Fruit fly (Drosophila melanogaster) Kc167 (cell line): ENCODE results near the gene Or94b.

Experiments used
- Sin3A ChIP-seq: fragments of >200 bp; optimal IDR thresholded peaks from 2 replicates; lab custom pipeline; 2018; ENCODE audit warnings: missing external identifiers
- insv ChIP-seq: fragments of >200 bp; optimal IDR thresholded peaks from 3 replicates; lab custom pipeline; 2018; ENCODE audit warnings: missing external identifiers
- psq ChIP-seq: fragments of >200 bp; optimal IDR thresholded peaks from 2 replicates; lab custom pipeline; 2017; ENCODE audit warnings: missing external identifiers

DNA sequence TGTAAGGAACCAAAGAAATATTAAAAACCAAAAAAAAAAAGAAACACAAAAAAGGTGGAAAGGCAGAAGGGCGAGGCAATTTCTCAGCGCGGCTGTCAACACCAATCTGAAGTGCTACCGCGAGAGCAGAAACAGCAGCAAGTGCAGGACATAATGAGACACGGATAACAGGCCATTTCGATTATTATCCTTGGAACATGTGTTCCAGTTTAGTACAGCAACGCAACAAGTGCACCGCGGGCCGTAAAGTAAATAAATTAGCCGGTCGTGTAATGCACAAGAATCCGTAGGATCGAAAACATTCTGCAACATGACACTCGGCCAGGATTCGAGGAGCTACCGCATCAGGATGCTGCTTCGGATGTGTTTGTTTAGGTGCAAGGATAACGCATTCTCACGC is 49.0 kb downstream of the Or94b start:
- TF ChIP-seq Sin3A (lab: Kevin White, UChicago) (no peak), insv (lab: Kevin White, UChicago) (no peak), psq (lab: Kevin White, UChicago) (no peak)
